Fruit fly (Drosophila melanogaster): ENCODE results near the gene ntc.

DNA sequence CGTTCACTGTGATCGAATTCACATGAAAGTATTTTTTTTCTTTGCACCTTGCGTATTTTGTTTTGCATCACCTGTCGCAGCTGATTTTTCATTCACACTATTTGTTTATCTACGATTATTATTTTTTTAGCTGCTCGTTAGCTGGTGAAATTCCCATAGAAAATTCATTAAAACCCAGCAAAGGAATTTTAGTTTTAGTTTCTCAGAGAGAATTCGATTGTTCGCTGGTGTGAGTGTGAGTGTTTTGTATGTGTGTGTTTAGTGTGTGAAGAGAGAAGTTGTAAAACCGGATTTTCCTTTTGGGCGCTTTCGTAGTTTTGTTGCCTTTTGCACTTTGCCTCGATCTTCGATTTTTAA lies 19.2 kb downstream of the ntc start:
- TF ChIP-seq CG14655 (GFP tag; optimal IDR thresholded peaks at IDR 0.05) (no peak), CG13204 (GFP tag; optimal IDR thresholded peaks at IDR 0.05) (no peak), CG4496 (GFP tag; IDR thresholded peaks at IDR 0.05) (no peak), Pif1A (GFP tag; optimal IDR thresholded peaks at IDR 0.05) (no peak), D1 (tag; optimal IDR thresholded peaks at IDR 0.05) (no peak), CG12605 (GFP tag; IDR thresholded peaks at IDR 0.05) (no peak), CG10348 (GFP tag; IDR thresholded peaks at IDR 0.05) (no peak)
